Fruit fly (Drosophila melanogaster): ENCODE data around the gene mRpL28.

DNA sequence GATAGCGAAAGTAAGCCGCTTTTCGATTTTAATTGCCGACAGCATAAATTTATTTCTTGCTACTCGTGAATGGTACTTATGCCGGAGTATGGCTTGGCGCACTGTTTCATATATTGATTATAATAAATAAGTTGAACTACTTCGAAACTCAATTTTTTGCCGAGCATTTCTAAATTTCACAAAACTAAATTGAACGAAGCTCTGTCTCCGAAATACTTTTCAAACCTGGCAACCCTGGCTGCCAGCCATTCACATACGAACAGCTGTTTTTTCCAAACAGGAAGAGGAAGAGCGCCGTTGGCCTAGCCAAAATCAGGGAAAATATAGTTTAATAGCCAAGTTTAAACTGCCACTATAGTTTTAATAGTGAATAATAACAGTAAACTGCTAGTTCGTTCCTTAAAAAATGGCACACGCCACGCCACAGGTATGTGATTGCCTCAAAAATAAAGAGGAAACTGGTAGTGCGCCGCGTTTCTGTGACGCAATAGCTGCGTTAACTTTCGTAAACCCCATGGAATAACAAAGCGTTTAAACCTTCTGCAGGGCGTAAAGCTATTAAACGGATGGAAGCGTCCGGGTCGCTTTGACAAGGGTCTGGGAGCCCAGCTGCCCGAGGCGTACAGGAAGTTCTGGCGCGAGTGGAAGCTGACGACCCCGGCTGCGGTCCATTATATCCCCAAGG is at the start of gene mRpL28:
- TF ChIP-seq CG17806 (tag; optimal IDR thresholded peaks at IDR 0.05) (no peak), CG4496 (GFP tag; IDR thresholded peaks at IDR 0.05) (0 out of 3 replicates have a peak, but pooled peaks have one; percentile 24), fd96Ca (GFP tag; IDR thresholded peaks at IDR 0.05) (peak; percentile 18; the same call in 1 of the 3 replicates)

Data from whole organism, pupa.